In genomic region chrIII:853859-854359, ce11 we compare ENCODE assay signal across 1 worm cellular context.
TF ChIP-seq lines count a peak whose summit lies in the region.

Gene rnp-5 (minus strand): TSS chrIII:853909.
Gene tag-51 (plus strand): TSS chrIII:854221.

TF ChIP-seq in whole organism, L1 larva, 84 proteins besides CTCF, POLR2A, EP300 and RAD21 (continued from another document):
- TF ChIP-seq tlp-1 (tag; optimal IDR thresholded peaks at IDR 0.05; lab: Kevin White, UChicago) (no peak), fos-1 (tag; optimal IDR thresholded peaks at IDR 0.05; lab: Kevin White, UChicago) (no peak), irx-1 (tag; optimal IDR thresholded peaks at IDR 0.05; lab: Kevin White, UChicago) (no peak), ztf-11 (tag; optimal IDR thresholded peaks at IDR 0.05; lab: Kevin White, UChicago) (no peak), rnt-1 (tag; optimal IDR thresholded peaks at IDR 0.05; lab: Kevin White, UChicago) (no peak), sptf-1 (tag; optimal IDR thresholded peaks at IDR 0.05; lab: Kevin White, UChicago) (no peak), blmp-1 (tag; optimal IDR thresholded peaks at IDR 0.05; lab: Kevin White, UChicago) (peak; percentile 90), zip-4 (GFP tag; optimal IDR thresholded peaks at IDR 0.05; lab: Kevin White, UChicago) (no peak)
